Worm (Caenorhabditis elegans) whole organism, early embryonic: ENCODE data around the gene osgn-1.
"Not testable (repeated sequence)": the region's sequence is repeated elsewhere in the genome, so short reads cannot be mapped to it uniquely, and the experiment has no call there.

ENCODE experiments used
- F13C5.2 ChIP-seq: sonication (generic microtip); optimal IDR thresholded peaks from 2 replicates; lab custom pipeline; 2017; ENCODE audit warnings: mild to moderate bottlenecking, missing genetic modification characterization, inconsistent platforms, missing compliant biosample characterization
- ama-1 ChIP-seq: fragments of 150-350 bp; optimal IDR thresholded peaks from 2 replicates; lab custom pipeline; 2014
- ceh-13 ChIP-seq: fragments of 200-800 bp; sonication (Bioruptor generic); optimal IDR thresholded peaks from 2 replicates; lab custom pipeline; 2018; ENCODE audit warnings: mild to moderate bottlenecking, missing genetic modification characterization, missing compliant biosample characterization
- ceh-36 ChIP-seq: sonication (generic microtip); optimal IDR thresholded peaks from 2 replicates; lab custom pipeline; 2016; ENCODE audit warnings: missing genetic modification characterization, inconsistent platforms, missing compliant biosample characterization
- ets-7 ChIP-seq: sonication (generic microtip); optimal IDR thresholded peaks from 2 replicates; lab custom pipeline; 2016; ENCODE audit warnings: missing genotype, missing genetic modification characterization, missing compliant biosample characterization
- flt-1 ChIP-seq: fragments of 200-800 bp; sonication (Bioruptor generic); IDR thresholded peaks from 2 replicates; pipeline ENCODE4 v1.3.6; 2022; ENCODE audit warnings: missing genetic modification characterization, missing compliant biosample characterization
- hmbx-1 ChIP-seq: sonication (generic microtip); optimal IDR thresholded peaks from 2 replicates; lab custom pipeline; 2016; ENCODE audit warnings: mild to moderate bottlenecking, missing genetic modification characterization, missing compliant biosample characterization
- hmg-4 ChIP-seq: fragments of 200-800 bp; sonication (Bioruptor generic); optimal IDR thresholded peaks from 2 replicates; lab custom pipeline; 2018; ENCODE audit warnings: mild to moderate bottlenecking, missing genetic modification characterization, missing compliant biosample characterization
- hnd-1 ChIP-seq: sonication (generic microtip); optimal IDR thresholded peaks from 2 replicates; lab custom pipeline; 2016; ENCODE audit warnings: missing genetic modification characterization, missing compliant biosample characterization
- pes-1 ChIP-seq: fragments of 200-800 bp; sonication (Bioruptor generic); IDR thresholded peaks from 2 replicates; pipeline ENCODE4 v1.3.6; 2022; ENCODE audit warnings: missing genetic modification reagents, missing genetic modification characterization, missing compliant biosample characterization
- tbx-11 ChIP-seq: fragments of 200-800 bp; sonication (Bioruptor generic); IDR thresholded peaks from 2 replicates; pipeline ENCODE4 v1.3.6; 2022; ENCODE audit warnings: missing genetic modification characterization, missing compliant biosample characterization
- tbx-37 ChIP-seq: fragments of 200-800 bp; sonication (Bioruptor generic); conservative IDR thresholded peaks from 2 replicates; pipeline ENCODE4 v1.3.6; 2022; ENCODE audit warnings: missing genetic modification reagents, missing genetic modification characterization, missing compliant biosample characterization
- tra-4 ChIP-seq: sonication (generic microtip); optimal IDR thresholded peaks from 2 replicates; lab custom pipeline; 2017; ENCODE audit warnings: missing genetic modification characterization, missing compliant biosample characterization

ce11 chrIV:4197167-4197566 is 10.0 kb upstream of the osgn-1 start, which contains the start of gene cyp-25A6:
- not testable (repeated sequence) for TF ChIP-seq ama-1 (lab: Kevin White, UChicago); pes-1 (GFP tag; lab: Robert Waterston, UW); hnd-1 (tag; lab: Kevin White, UChicago); F13C5.2; hmbx-1 (tag; lab: Kevin White, UChicago); flt-1 (GFP tag; lab: Robert Waterston, UW); ceh-13; hmg-4 (GFP tag; lab: Kevin White, UChicago); tbx-37; tra-4; ets-7 (tag; lab: Kevin White, UChicago); ceh-36; tbx-11 (GFP tag; lab: Robert Waterston, UW)
